Worm (Caenorhabditis elegans) whole organism, L3 larva: ENCODE measurements around the gene acr-9.

Experiments
- elt-2 ChIP-seq: sonication (generic microtip); optimal IDR thresholded peaks from 2 replicates; lab custom pipeline; 2016; ENCODE audit warnings: missing genetic modification reagents, mild to moderate bottlenecking, missing genetic modification characterization, missing compliant biosample characterization
- elt-3 ChIP-seq, 3 experiments: fragments of 150-350 bp in 1 of 3; sonication (generic microtip) in 2 of 3; optimal IDR thresholded peaks; 2 replicates in 2 of 3; 4 replicates in 1 of 3; lab custom pipeline; 2014 to 2017; ENCODE audit warnings: missing biosample characterization in 3 of 3, missing genetic modification characterization in 3 of 3
- lin-39 ChIP-seq: fragments of 150-350 bp; optimal IDR thresholded peaks from 2 replicates; lab custom pipeline; 2018; ENCODE audit warnings: missing biosample characterization, missing genetic modification reagents, missing genetic modification characterization
- nfya-1 ChIP-seq: sonication (generic microtip); optimal IDR thresholded peaks from 2 replicates; lab custom pipeline; 2017; ENCODE audit warnings: missing genetic modification characterization, mild to moderate bottlenecking, missing compliant biosample characterization, antibody characterized with exemption, moderate library complexity; ENCODE audit not compliant: insufficient read depth
- unc-39 ChIP-seq: sonication (generic microtip); optimal IDR thresholded peaks from 4 replicates; lab custom pipeline; 2017; ENCODE audit warnings: missing biosample characterization, missing genetic modification characterization
- unc-62 ChIP-seq: fragments of 150-350 bp; sonication (generic microtip); optimal IDR thresholded peaks from 4 replicates; lab custom pipeline; 2014; ENCODE audit warnings: missing biosample characterization, missing genetic modification reagents, missing genetic modification characterization
- ztf-11 ChIP-seq: fragments of 150-350 bp; optimal IDR thresholded peaks from 2 replicates; lab custom pipeline; 2014; ENCODE audit warnings: missing biosample characterization, missing genetic modification characterization
- ztf-4 ChIP-seq: fragments of 150-350 bp; optimal IDR thresholded peaks from 2 replicates; lab custom pipeline; 2014; ENCODE audit warnings: missing biosample characterization, missing genetic modification characterization

ce11 chrX:13668728-13669127, 22.0 kb upstream of the acr-9 start, which contains the start of gene C04A11.2:
- TF ChIP-seq ztf-11 (tag; lab: Kevin White, UChicago) (no peak), unc-39 (no peak), unc-62 (GFP tag; lab: Kevin White, UChicago) (no peak), lin-39 (tag; lab: Kevin White, UChicago) (no peak), nfya-1 (tag; lab: Kevin White, UChicago) (no peak), ztf-4 (tag; lab: Kevin White, UChicago) (no peak), elt-2 (no peak), elt-3 (tag; optimal IDR thresholded peaks at IDR 0.05; lab: Kevin White, UChicago) (no peak)
